Fruit fly (Drosophila melanogaster) whole organism, wandering third instar larva: ENCODE measurements around the gene Nfs1.

ENCODE experiments used
- CG32264 ChIP-seq: fragments of 200-800 bp; sonication (Bioruptor generic); optimal IDR thresholded peaks from 2 replicates; lab custom pipeline; 2016; ENCODE audit warnings: missing biosample characterization, missing genetic modification characterization
- CrebA ChIP-seq: fragments of 200-800 bp; sonication (Bioruptor generic); optimal IDR thresholded peaks from 2 replicates; lab custom pipeline; 2016; ENCODE audit warnings: missing biosample characterization, mild to moderate bottlenecking, missing genetic modification characterization, borderline replicate concordance
- Dfd ChIP-seq: fragments of >200 bp; optimal IDR thresholded peaks from 2 replicates; lab custom pipeline; 2017; ENCODE audit warnings: missing biosample characterization, missing genetic modification characterization
- Dif ChIP-seq: fragments of 200-275, 200-300 bp; sonication (Bioruptor generic); optimal IDR thresholded peaks from 2 replicates; lab custom pipeline; 2018; ENCODE audit warnings: missing biosample characterization, missing genetic modification characterization; ENCODE audit not compliant: partially characterized antibody
- Hnf4 ChIP-seq: fragments of 200-800 bp; sonication (Bioruptor generic); optimal IDR thresholded peaks from 2 replicates; lab custom pipeline; 2016; ENCODE audit warnings: missing biosample characterization, mild to moderate bottlenecking, missing genetic modification characterization
- Hr83 ChIP-seq: fragments of 200-300 bp; sonication (Bioruptor generic); optimal IDR thresholded peaks from 2 replicates; lab custom pipeline; 2016; ENCODE audit warnings: missing biosample characterization, mild to moderate bottlenecking, missing genetic modification characterization, moderate library complexity; ENCODE audit not compliant: poor library complexity, severe bottlenecking
- Jra ChIP-seq: sonication (Bioruptor generic); optimal IDR thresholded peaks from 2 replicates; lab custom pipeline; 2016; ENCODE audit warnings: missing biosample characterization, missing genetic modification characterization
- Mio ChIP-seq: sonication (Bioruptor generic); optimal IDR thresholded peaks from 2 replicates; lab custom pipeline; 2016; ENCODE audit warnings: missing biosample characterization, missing genetic modification characterization
- Myc ChIP-seq: fragments of >200 bp; optimal IDR thresholded peaks from 2 replicates; lab custom pipeline; 2017
- N ChIP-seq: fragments of >200 bp; optimal IDR thresholded peaks from 2 replicates; lab custom pipeline; 2018; ENCODE audit warnings: missing biosample characterization, missing external identifiers, missing genetic modification characterization
- Vsx2 ChIP-seq: fragments of 200-300, 225-300 bp; sonication (Bioruptor generic); optimal IDR thresholded peaks from 2 replicates; lab custom pipeline; 2018; ENCODE audit warnings: missing biosample characterization, missing genetic modification characterization; ENCODE audit not compliant: partially characterized antibody
- dl ChIP-seq, 2 experiments: fragments of 175-275, 200-275 bp in 1 of 2; fragments of 200-275 bp in 1 of 2; sonication (Bioruptor generic); optimal IDR thresholded peaks; lab custom pipeline; 2018; ENCODE audit warnings: mild to moderate bottlenecking in 2 of 2, missing biosample characterization in 2 of 2, missing genetic modification characterization in 2 of 2, moderate library complexity in 2 of 2; ENCODE audit not compliant: partially characterized antibody in 2 of 2, insufficient read depth in 1 of 2
- dmrt93B ChIP-seq: fragments of 200-800 bp; sonication (Bioruptor generic); optimal IDR thresholded peaks from 2 replicates; lab custom pipeline; 2018; ENCODE audit warnings: missing biosample characterization, mild to moderate bottlenecking, missing genetic modification characterization
- dsf ChIP-seq: sonication (Bioruptor generic); optimal IDR thresholded peaks from 2 replicates; lab custom pipeline; 2016; ENCODE audit warnings: missing biosample characterization, missing genetic modification characterization, borderline replicate concordance
- fru ChIP-seq: fragments of 200-800 bp; sonication (Bioruptor generic); optimal IDR thresholded peaks from 3 replicates; lab custom pipeline; 2016; ENCODE audit warnings: missing biosample characterization, mild to moderate bottlenecking, missing genetic modification characterization
- h ChIP-seq: fragments of 200-800 bp; sonication (Bioruptor generic); optimal IDR thresholded peaks from 3 replicates; lab custom pipeline; 2016; ENCODE audit warnings: missing biosample characterization, mild to moderate bottlenecking, missing genetic modification characterization
- jim ChIP-seq: fragments of 175-275, 200-325 bp; sonication (Bioruptor generic); optimal IDR thresholded peaks from 2 replicates; lab custom pipeline; 2016; ENCODE audit warnings: missing biosample characterization, mild to moderate bottlenecking, missing genetic modification characterization
- lola ChIP-seq: fragments of >200 bp; optimal IDR thresholded peaks from 2 replicates; lab custom pipeline; 2017; ENCODE audit warnings: missing biosample characterization, missing genetic modification characterization
- pan ChIP-seq: fragments of >200 bp; optimal IDR thresholded peaks from 2 replicates; lab custom pipeline; 2017
- psq ChIP-seq: fragments of 200-800 bp; sonication (Bioruptor generic); optimal IDR thresholded peaks from 3 replicates; lab custom pipeline; 2017; ENCODE audit warnings: missing biosample characterization, mild to moderate bottlenecking, missing genetic modification characterization, moderate library complexity
- rgr ChIP-seq: fragments of 200-800 bp; sonication (Bioruptor generic); optimal IDR thresholded peaks from 3 replicates; lab custom pipeline; 2016; ENCODE audit warnings: missing biosample characterization, mild to moderate bottlenecking, missing genetic modification characterization
- sv ChIP-seq: fragments of 200-800 bp; sonication (Bioruptor generic); optimal IDR thresholded peaks from 3 replicates; lab custom pipeline; 2016; ENCODE audit warnings: missing biosample characterization, missing genetic modification characterization
- tai ChIP-seq: sonication (Bioruptor generic); optimal IDR thresholded peaks from 2 replicates; lab custom pipeline; 2016; ENCODE audit warnings: missing biosample characterization, missing genetic modification characterization
- usp ChIP-seq: fragments of >200 bp; optimal IDR thresholded peaks from 2 replicates; lab custom pipeline; 2017; ENCODE audit warnings: missing biosample characterization, missing genetic modification characterization

Nfs1 gene

dm6 chr2L:12046856-12047230 lies 47.4 kb downstream of the Nfs1 start:
- TF ChIP-seq rgr (GFP tag; lab: Kevin White, UChicago) (no peak), Hr83 (GFP tag; lab: Kevin White, UChicago) (no peak), N (GFP tag; lab: Kevin White, UChicago) (no peak), Mio (GFP tag; lab: Kevin White, UChicago) (no peak), Dif (no peak), dmrt93B (no peak), Vsx2 (GFP tag; lab: Kevin White, UChicago) (no peak), CrebA (GFP tag; lab: Kevin White, UChicago) (no peak), psq (no peak), Dfd (GFP tag; lab: Kevin White, UChicago) (no peak), dl (GFP tag; optimal IDR thresholded peaks at IDR 0.05; lab: Kevin White, UChicago; ENCODE audit: insufficient read depth in 1 of 2, partially characterized antibody in 2 of 2) (no peak), dsf (GFP tag; lab: Kevin White, UChicago) (no peak), fru (GFP tag; lab: Kevin White, UChicago) (no peak), pan (no peak), sv (GFP tag; lab: Kevin White, UChicago) (no peak), Hnf4 (GFP tag; lab: Kevin White, UChicago) (no peak)

- TF ChIP-seq Hr83 (GFP tag; lab: Kevin White, UChicago), result no peak
- TF ChIP-seq, all 38 proteins: peak for 0
Measured at dm6 chr2L:12048723-12049122, 49.3 kb downstream of the Nfs1 start, which contains the start of gene Plzf. Plzf (minus strand) TSS chr2L:12048918.

DNA sequence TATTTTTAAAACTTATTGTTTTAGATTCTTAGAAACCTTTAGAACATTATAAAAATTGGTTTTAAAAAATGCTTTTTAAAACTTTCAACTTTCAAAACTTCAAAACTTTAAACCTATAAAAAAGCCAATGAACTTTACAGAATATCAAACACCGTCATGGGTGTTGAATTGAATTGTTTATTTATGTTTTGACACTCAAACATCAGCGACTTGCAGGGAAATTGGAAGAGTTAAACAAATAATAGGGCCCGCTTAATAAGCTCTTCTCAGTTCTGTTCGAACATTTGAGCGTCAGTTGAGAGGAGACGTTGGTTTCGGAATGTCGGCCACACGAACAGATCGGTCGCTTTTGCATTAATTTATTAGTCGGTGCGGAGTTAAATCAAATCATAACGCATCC lies 49.7 kb downstream of the Nfs1 start, which contains the start of gene PLCXD:
Gene PLCXD, plus strand, starts transcription at position 286 of the 400 bp plus-strand sequence.
- TF ChIP-seq jim (GFP tag; lab: Kevin White, UChicago) (no peak), N (GFP tag; lab: Kevin White, UChicago) (no peak), pan (no peak), usp (GFP tag; lab: Kevin White, UChicago) (no peak), Dif (no peak), rgr (GFP tag; lab: Kevin White, UChicago) (no peak), dl (GFP tag; optimal IDR thresholded peaks at IDR 0.05; lab: Kevin White, UChicago; ENCODE audit: insufficient read depth in 1 of 2, partially characterized antibody in 2 of 2) (no peak), Myc (lab: Kevin White, UChicago) (no peak), lola (GFP tag; lab: Kevin White, UChicago) (no peak), tai (GFP tag; lab: Kevin White, UChicago) (no peak), h (no peak), Jra (GFP tag; lab: Kevin White, UChicago) (no peak), CG32264 (no peak), CrebA (GFP tag; lab: Kevin White, UChicago) (no peak)
